Worm (Caenorhabditis elegans) whole organism, L4 larva: Measurements from ENCODE around the gene H12D21.10.
"Not testable (repeated sequence)": the region's sequence is repeated elsewhere in the genome, so short reads cannot be mapped to it uniquely, and the experiment has no call there.

Experiments
- F37D6.2 ChIP-seq: sonication (generic microtip); optimal IDR thresholded peaks from 2 replicates; lab custom pipeline; 2016; ENCODE audit warnings: mild to moderate bottlenecking, missing genetic modification characterization, missing compliant biosample characterization
- Y75B8A.6 ChIP-seq: fragments of 200-800 bp; sonication (Bioruptor generic); IDR thresholded peaks from 2 replicates; pipeline ENCODE4 v1.3.6; 2022; ENCODE audit warnings: missing genetic modification reagents, missing genetic modification characterization, missing compliant biosample characterization
- ceh-82 ChIP-seq: sonication (generic microtip); optimal IDR thresholded peaks from 2 replicates; lab custom pipeline; 2017; ENCODE audit warnings: missing biosample characterization, missing genetic modification characterization
- egl-27 ChIP-seq: sonication (generic microtip); optimal IDR thresholded peaks from 3 replicates; lab custom pipeline; 2017; ENCODE audit warnings: missing biosample characterization, missing genetic modification reagents, missing genetic modification characterization
- hif-1 ChIP-seq, 2 experiments: sonication (generic microtip); optimal IDR thresholded peaks; 2 replicates each; lab custom pipeline; 2016 to 2017; ENCODE audit warnings: missing compliant biosample characterization in 2 of 2, missing genetic modification characterization in 2 of 2, missing genetic modification reagents in 2 of 2, missing genotype in 2 of 2, mild to moderate bottlenecking in 1 of 2
- unc-62 ChIP-seq, 3 experiments: fragments of 150-350 bp in 1 of 3; sonication (generic microtip); optimal IDR thresholded peaks in 2 of 3; peaks in 1 of 3; 1 replicate in 1 of 3; 2 replicates in 2 of 3; lab custom pipeline; 2014 to 2017; ENCODE audit warnings: missing biosample characterization in 3 of 3, missing genetic modification characterization in 3 of 3, missing genetic modification reagents in 3 of 3, missing genotype in 1 of 3
- zfp-2 ChIP-seq: sonication (generic microtip); optimal IDR thresholded peaks from 2 replicates; lab custom pipeline; 2016; ENCODE audit warnings: mild to moderate bottlenecking, missing genetic modification characterization, missing compliant biosample characterization

DNA sequence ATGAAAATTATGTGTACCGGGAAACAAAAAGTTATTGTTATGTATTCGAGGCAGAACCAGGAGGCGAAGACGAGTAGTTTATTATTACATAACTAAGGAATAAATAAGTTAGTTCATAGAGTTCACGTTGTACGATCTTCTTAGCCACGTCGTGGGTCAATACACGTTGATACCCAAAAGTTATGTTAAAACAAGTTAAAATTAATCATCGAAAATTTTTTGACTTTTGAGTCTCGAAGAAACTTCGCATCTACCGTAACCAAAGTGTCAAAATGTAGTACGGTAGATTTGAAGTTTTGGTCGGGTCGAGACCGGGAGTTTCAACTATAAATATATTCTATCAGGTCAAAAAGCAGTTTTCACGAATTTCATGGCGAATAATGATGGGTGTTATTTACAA is 22.9 kb upstream of the H12D21.10 start, which contains the start of gene ZC412.10:
- not testable (repeated sequence) for TF ChIP-seq ceh-82 (tag; lab: Kevin White, UChicago); unc-62 (GFP tag; optimal IDR thresholded peaks at IDR 0.05 in 1 of 2; lab: Kevin White, UChicago); unc-62 (tag; optimal IDR thresholded peaks at IDR 0.05; lab: Kevin White, UChicago); F37D6.2 (tag; lab: Kevin White, UChicago); egl-27 (tag; lab: Kevin White, UChicago); hif-1 (tag; optimal IDR thresholded peaks at IDR 0.05; lab: Kevin White, UChicago); Y75B8A.6 (GFP tag; lab: Robert Waterston, UW); zfp-2 (tag; lab: Kevin White, UChicago)
